Worm (Caenorhabditis elegans) whole organism, early embryonic: Measurements from ENCODE around the gene cpd-2.

Source experiments
- B0310.2 ChIP-seq: sonication (generic microtip); optimal IDR thresholded peaks from 2 replicates; lab custom pipeline; 2016; ENCODE audit warnings: mild to moderate bottlenecking, missing genetic modification characterization, missing compliant biosample characterization
- ama-1 ChIP-seq: fragments of 150-350 bp; optimal IDR thresholded peaks from 2 replicates; lab custom pipeline; 2014
- flt-1 ChIP-seq: fragments of 200-800 bp; sonication (Bioruptor generic); IDR thresholded peaks from 2 replicates; pipeline ENCODE4 v1.3.6; 2022; ENCODE audit warnings: missing genetic modification characterization, missing compliant biosample characterization

ce11 chrX:16030506-16030905 lies 19.2 kb upstream of the cpd-2 start, which contains the start of gene mboa-1:
- TF ChIP-seq ama-1 (no peak), B0310.2 (tag; lab: Kevin White, UChicago) (no peak), flt-1 (GFP tag; lab: Robert Waterston, UW) (no peak)
